Fruit fly (Drosophila melanogaster) whole organism, embryonic: Measurements from ENCODE around the gene CG14882.

Experiments
- Awh ChIP-seq: fragments of 200-800 bp; sonication (Bioruptor generic); IDR thresholded peaks from 2 replicates; pipeline ENCODE4, ENCODE4 v1.3.6; 2022; ENCODE audit warnings: missing biosample characterization, missing genetic modification characterization
- Bgb ChIP-seq: fragments of 200-800 bp; sonication (Bioruptor generic); IDR thresholded peaks from 2 replicates; pipeline ENCODE4 v1.3.6; 2022; ENCODE audit warnings: missing biosample characterization, missing genetic modification characterization; ENCODE audit not compliant: partially characterized antibody
- CG11247 ChIP-seq: fragments of 200-800 bp; sonication (Bioruptor generic); IDR thresholded peaks from 2 replicates; pipeline ENCODE4 v1.3.6; 2022; ENCODE audit warnings: missing biosample characterization, missing genetic modification characterization
- CG13287 ChIP-seq: fragments of 200-800 bp; sonication (Bioruptor generic); IDR thresholded peaks from 2 replicates; pipeline ENCODE4 v1.3.6; 2022; ENCODE audit warnings: missing biosample characterization, missing genetic modification characterization; ENCODE audit not compliant: partially characterized antibody
- CG14710 ChIP-seq: fragments of 200-800 bp; sonication (Bioruptor generic); optimal IDR thresholded peaks from 3 replicates; lab custom pipeline; 2019; ENCODE audit warnings: missing biosample characterization, mild to moderate bottlenecking, missing genetic modification characterization, moderate library complexity
- CG15479 ChIP-seq: fragments of 200-800 bp; sonication (Bioruptor generic); optimal IDR thresholded peaks from 3 replicates; lab custom pipeline; 2019; ENCODE audit warnings: missing biosample characterization, mild to moderate bottlenecking, missing genetic modification characterization, moderate library complexity
- CG1603 ChIP-seq: fragments of 200-800 bp; sonication (Bioruptor generic); optimal IDR thresholded peaks from 2 replicates; lab custom pipeline; 2019; ENCODE audit warnings: missing biosample characterization, mild to moderate bottlenecking, missing genetic modification characterization, moderate library complexity
- CG2129 ChIP-seq: fragments of 200-800 bp; sonication (Bioruptor generic); IDR thresholded peaks from 2 replicates; pipeline ENCODE4 v1.3.6; 2022; ENCODE audit warnings: missing biosample characterization, missing genetic modification characterization; ENCODE audit not compliant: partially characterized antibody
- CG3065 ChIP-seq: fragments of 200-800 bp; sonication (Bioruptor generic); optimal IDR thresholded peaks from 2 replicates; lab custom pipeline; 2016; ENCODE audit warnings: missing biosample characterization, missing genetic modification characterization
- CG31224 ChIP-seq: fragments of 200-800 bp; sonication (Bioruptor generic); IDR thresholded peaks from 2 replicates; pipeline ENCODE4 v1.3.6; 2022; ENCODE audit warnings: missing biosample characterization, missing genetic modification characterization
- CG3163 ChIP-seq: fragments of 200-800 bp; sonication (Bioruptor generic); optimal IDR thresholded peaks from 3 replicates; lab custom pipeline; 2016; ENCODE audit warnings: missing biosample characterization, missing genetic modification characterization
- CG4360 ChIP-seq: fragments of 200-800 bp; sonication (Bioruptor generic); IDR thresholded peaks from 2 replicates; pipeline ENCODE4 v1.3.6; 2022; ENCODE audit warnings: missing biosample characterization, missing genetic modification characterization
- CG4854 ChIP-seq: fragments of 200-800 bp; sonication (Bioruptor generic); optimal IDR thresholded peaks from 2 replicates; lab custom pipeline; 2016; ENCODE audit warnings: missing biosample characterization, missing genetic modification characterization, inconsistent platforms
- CG5180 ChIP-seq: fragments of 200-800 bp; sonication (Bioruptor generic); optimal IDR thresholded peaks from 3 replicates; lab custom pipeline; 2017; ENCODE audit warnings: missing biosample characterization, missing genetic modification characterization, mild to moderate bottlenecking, moderate library complexity, missing genetic modification reagents
- CG6272 ChIP-seq: fragments of 200-800 bp; sonication (Bioruptor generic); IDR thresholded peaks from 2 replicates; pipeline ENCODE4 v1.3.6; 2022; ENCODE audit warnings: missing biosample characterization, missing genetic modification characterization
- CG7963 ChIP-seq: fragments of 200-800 bp; sonication (Bioruptor generic); IDR thresholded peaks from 3 replicates; pipeline ENCODE4 v1.3.6; 2022; ENCODE audit warnings: missing biosample characterization, missing genetic modification characterization; ENCODE audit not compliant: partially characterized antibody
- CG9727 ChIP-seq: fragments of 200-800 bp; sonication (Bioruptor generic); optimal IDR thresholded peaks from 3 replicates; lab custom pipeline; 2017; ENCODE audit warnings: missing biosample characterization, mild to moderate bottlenecking, missing genetic modification characterization
- CTCF ChIP-seq: fragments of 200-800 bp; sonication (Bioruptor generic); optimal IDR thresholded peaks from 2 replicates; lab custom pipeline; 2017; ENCODE audit warnings: missing biosample characterization, mild to moderate bottlenecking, missing genetic modification characterization, moderate library complexity
- Dad ChIP-seq: fragments of 200-800 bp; sonication (Bioruptor generic); optimal IDR thresholded peaks from 3 replicates; lab custom pipeline; 2016; ENCODE audit warnings: missing biosample characterization, missing genetic modification characterization
- Dll ChIP-seq: fragments of 200-800 bp; sonication (Bioruptor generic); IDR thresholded peaks from 4 replicates; pipeline ENCODE4 v1.3.6; 2022; ENCODE audit warnings: missing biosample characterization, missing genetic modification characterization; ENCODE audit not compliant: partially characterized antibody
- Doc3 ChIP-seq: fragments of 200-800 bp; sonication (Bioruptor generic); IDR thresholded peaks from 3 replicates; pipeline ENCODE4 v1.3.6; 2022; ENCODE audit warnings: missing biosample characterization, missing genetic modification characterization; ENCODE audit not compliant: partially characterized antibody
- Drgx ChIP-seq: fragments of 200-800 bp; sonication (Bioruptor generic); IDR thresholded peaks from 2 replicates; pipeline ENCODE4 v1.3.6; 2022; ENCODE audit warnings: missing biosample characterization, missing genetic modification characterization
- Eip74EF ChIP-seq, 2 experiments: fragments of 200-800 bp in 1 of 2; fragments of >200 bp in 1 of 2; sonication (Bioruptor generic) in 1 of 2; optimal IDR thresholded peaks; 2 replicates each; lab custom pipeline; 2017 to 2019; ENCODE audit warnings: missing biosample characterization in 2 of 2, missing genetic modification characterization in 2 of 2, mild to moderate bottlenecking in 1 of 2, moderate library complexity in 1 of 2
- H15 ChIP-seq: fragments of 200-800 bp; sonication (Bioruptor generic); IDR thresholded peaks from 3 replicates; pipeline ENCODE4 v1.3.6; 2022; ENCODE audit warnings: missing biosample characterization, missing genetic modification characterization
- HLH4C ChIP-seq: fragments of 200-800 bp; sonication (Bioruptor generic); IDR thresholded peaks from 3 replicates; pipeline ENCODE4 v1.3.6; 2022; ENCODE audit warnings: missing biosample characterization, missing genetic modification characterization; ENCODE audit not compliant: partially characterized antibody
- Hey ChIP-seq: fragments of 200-800 bp; sonication (Bioruptor generic); optimal IDR thresholded peaks from 3 replicates; lab custom pipeline; 2018; ENCODE audit warnings: missing biosample characterization, mild to moderate bottlenecking, missing genetic modification characterization
- Hr51 ChIP-seq, 2 experiments: fragments of 200-800 bp; sonication (Bioruptor generic); optimal IDR thresholded peaks; 2 replicates in 1 of 2; 3 replicates in 1 of 2; lab custom pipeline; 2016 to 2018; ENCODE audit warnings: missing biosample characterization in 2 of 2, missing genetic modification characterization in 2 of 2, mild to moderate bottlenecking in 1 of 2, moderate library complexity in 1 of 2
- Rx ChIP-seq: fragments of 200-800 bp; sonication (Bioruptor generic); IDR thresholded peaks from 2 replicates; pipeline ENCODE4 v1.3.6; 2022; ENCODE audit warnings: missing biosample characterization, missing genetic modification characterization
- Scr ChIP-seq: fragments of 200-800 bp; sonication (Bioruptor generic); IDR thresholded peaks from 2 replicates; pipeline ENCODE4 v1.3.6; 2022; ENCODE audit warnings: missing biosample characterization, missing genetic modification characterization; ENCODE audit not compliant: partially characterized antibody
- Sry-δ ChIP-seq: fragments of 200-800 bp; sonication (Bioruptor generic); optimal IDR thresholded peaks from 2 replicates; lab custom pipeline; 2016; ENCODE audit warnings: missing biosample characterization, missing genetic modification characterization
- bbx ChIP-seq: fragments of 200-800 bp; sonication (Bioruptor generic); IDR thresholded peaks from 2 replicates; pipeline ENCODE4 v1.3.6; 2022; ENCODE audit warnings: missing biosample characterization, missing genetic modification characterization; ENCODE audit not compliant: partially characterized antibody
- crp ChIP-seq, 2 experiments: fragments of 200-800 bp; sonication (Bioruptor generic); optimal IDR thresholded peaks; 2 replicates in 1 of 2; 3 replicates in 1 of 2; lab custom pipeline; 2017; ENCODE audit warnings: missing biosample characterization in 2 of 2, missing genetic modification characterization in 2 of 2, mild to moderate bottlenecking in 1 of 2, moderate library complexity in 1 of 2
- eve ChIP-seq, 2 experiments: fragments of >200 bp; optimal IDR thresholded peaks; 2 replicates each; lab custom pipeline; 2017; ENCODE audit warnings: missing biosample characterization in 2 of 2, missing genetic modification characterization in 2 of 2
- ewg ChIP-seq: fragments of 200-800 bp; sonication (Bioruptor generic); optimal IDR thresholded peaks from 3 replicates; lab custom pipeline; 2017; ENCODE audit warnings: mild to moderate bottlenecking, missing biosample characterization, missing genetic modification reagents, missing genetic modification characterization
- fru ChIP-seq: fragments of >200 bp; optimal IDR thresholded peaks from 2 replicates; lab custom pipeline; 2017
- hbn ChIP-seq: fragments of 200-800 bp; sonication (Bioruptor generic); IDR thresholded peaks from 2 replicates; pipeline ENCODE4 v1.3.6; 2022; ENCODE audit warnings: missing biosample characterization, missing genetic modification characterization; ENCODE audit not compliant: partially characterized antibody
- hth ChIP-seq: fragments of >200 bp; optimal IDR thresholded peaks from 2 replicates; lab custom pipeline; 2017; ENCODE audit warnings: inconsistent platforms
- ind ChIP-seq: fragments of 200-800 bp; sonication (Bioruptor generic); optimal IDR thresholded peaks from 3 replicates; lab custom pipeline; 2016; ENCODE audit warnings: missing biosample characterization, missing genetic modification characterization
- klu ChIP-seq: fragments of 200-800 bp; sonication (Bioruptor generic); IDR thresholded peaks from 2 replicates; pipeline ENCODE4 v1.3.6; 2022; ENCODE audit warnings: missing biosample characterization, missing genetic modification characterization
- lbe ChIP-seq: fragments of 200-800 bp; sonication (Bioruptor generic); optimal IDR thresholded peaks from 2 replicates; lab custom pipeline; 2016; ENCODE audit warnings: missing biosample characterization, mild to moderate bottlenecking, missing genetic modification characterization
- mld ChIP-seq: fragments of 200-800 bp; sonication (Bioruptor generic); IDR thresholded peaks from 3 replicates; pipeline ENCODE4 v1.3.6; 2022; ENCODE audit warnings: missing biosample characterization, missing genetic modification characterization; ENCODE audit not compliant: partially characterized antibody
- nmo ChIP-seq: fragments of 200-800 bp; sonication (Bioruptor generic); optimal IDR thresholded peaks from 2 replicates; lab custom pipeline; 2018; ENCODE audit warnings: missing biosample characterization, mild to moderate bottlenecking, missing genetic modification characterization, moderate library complexity
- pzg ChIP-seq: fragments of 200-800 bp; sonication (Bioruptor generic); optimal IDR thresholded peaks from 3 replicates; lab custom pipeline; 2018; ENCODE audit warnings: missing biosample characterization, mild to moderate bottlenecking, missing genetic modification characterization, moderate library complexity
- rib ChIP-seq: fragments of 200-800 bp; sonication (Bioruptor generic); IDR thresholded peaks from 2 replicates; pipeline ENCODE4 v1.3.6; 2022; ENCODE audit warnings: missing biosample characterization, missing genetic modification characterization
- row ChIP-seq: fragments of 200-800 bp; sonication (Bioruptor generic); IDR thresholded peaks from 3 replicates; pipeline ENCODE4 v1.3.6; 2022; ENCODE audit warnings: missing biosample characterization, missing genetic modification characterization
- stwl ChIP-seq: fragments of 200-800 bp; sonication (Bioruptor generic); optimal IDR thresholded peaks from 3 replicates; lab custom pipeline; 2018; ENCODE audit warnings: missing biosample characterization, mild to moderate bottlenecking, missing genetic modification characterization, moderate library complexity
- tna ChIP-seq: fragments of 200-800 bp; sonication (Bioruptor generic); IDR thresholded peaks from 2 replicates; pipeline ENCODE4 v1.3.6; 2022; ENCODE audit warnings: missing biosample characterization, missing genetic modification characterization; ENCODE audit not compliant: partially characterized antibody
- trem ChIP-seq: fragments of 200-800 bp; optimal IDR thresholded peaks from 3 replicates; lab custom pipeline; 2019; ENCODE audit warnings: missing biosample characterization, mild to moderate bottlenecking, missing genetic modification characterization, moderate library complexity
- wek ChIP-seq: fragments of 200-800 bp; sonication (Bioruptor generic); optimal IDR thresholded peaks from 3 replicates; lab custom pipeline; 2018; ENCODE audit warnings: missing biosample characterization, mild to moderate bottlenecking, missing genetic modification characterization, moderate library complexity
- zen2 ChIP-seq: fragments of 200-800 bp; sonication (Bioruptor generic); IDR thresholded peaks from 3 replicates; pipeline ENCODE4 v1.3.6; 2022; ENCODE audit warnings: missing biosample characterization, missing genetic modification characterization; ENCODE audit not compliant: partially characterized antibody

The CG14882 gene

dm6 chr3R:16480995-16481394 is 38.0 kb downstream of the CG14882 start, which contains the start of gene Dhfr (continued):
- peak; percentile 50; the same call in 1 of the 2 replicates for TF ChIP-seq hbn (GFP tag; lab: Robert Waterston, UW)
- no peak for TF ChIP-seq nmo
- no peak for TF ChIP-seq ind (GFP tag; lab: Kevin White, UChicago)
- no peak for TF ChIP-seq CG6272 (GFP tag; lab: Robert Waterston, UW)
- TF ChIP-seq crp (GFP tag; optimal IDR thresholded peaks at IDR 0.05; lab: Kevin White, UChicago): peak in 1 of 2 experiments; percentile 67
- no peak for TF ChIP-seq CG14710 (tag; lab: Kevin White, UChicago)
- TF ChIP-seq CG4854 (GFP tag; lab: Kevin White, UChicago): no peak
- no peak for TF ChIP-seq Drgx (GFP tag; lab: Robert Waterston, UW)
- TF ChIP-seq Sry-δ: peak; percentile 18
- TF ChIP-seq lbe (GFP tag; lab: Kevin White, UChicago): no peak
- TF ChIP-seq CG5180 (GFP tag; lab: Kevin White, UChicago): no peak
- no peak for TF ChIP-seq hth (lab: Kevin White, UChicago)
- TF ChIP-seq Rx (GFP tag; lab: Robert Waterston, UW): no peak
- no peak for TF ChIP-seq CG3065
- TF ChIP-seq trem (tag; lab: Kevin White, UChicago): peak; percentile 21
- TF ChIP-seq CG11247 (GFP tag; lab: Robert Waterston, UW): no peak
- peak; percentile 23 for TF ChIP-seq pzg (GFP tag; lab: Kevin White, UChicago)
- peak; percentile 72 for TF ChIP-seq stwl
- TF ChIP-seq Hey (tag; lab: Kevin White, UChicago): no peak
- TF ChIP-seq rib (GFP tag; lab: Robert Waterston, UW): no peak
- TF ChIP-seq klu (GFP tag; lab: Robert Waterston, UW): no peak
- TF ChIP-seq Awh (GFP tag; lab: Robert Waterston, UW): no peak
- TF ChIP-seq Doc3: no peak
- peak; percentile 18; the same call in 1 of the 2 replicates for TF ChIP-seq bbx (GFP tag; lab: Robert Waterston, UW)
- no peak for TF ChIP-seq Bgb
- no peak for TF ChIP-seq Dad (GFP tag; lab: Kevin White, UChicago)
- no peak for TF ChIP-seq eve (GFP tag; optimal IDR thresholded peaks at IDR 0.05; lab: Kevin White, UChicago)
- no peak for TF ChIP-seq H15 (GFP tag; lab: Robert Waterston, UW)
- no peak for TF ChIP-seq CG15479 (GFP tag; lab: Kevin White, UChicago)
- TF ChIP-seq zen2 (GFP tag; lab: Robert Waterston, UW): peak; percentile 57; the same call in 1 of the 3 replicates
- TF ChIP-seq Scr (GFP tag; lab: Robert Waterston, UW): peak; percentile 36; the same call in 1 of the 2 replicates
- TF ChIP-seq CG1603 (tag; lab: Kevin White, UChicago): no peak
- TF ChIP-seq tna: no peak; the same call in 1 of the 2 replicates
- no peak for TF ChIP-seq Eip74EF (GFP tag; optimal IDR thresholded peaks at IDR 0.05; lab: Kevin White, UChicago)
- TF ChIP-seq row: no peak
- no peak for TF ChIP-seq fru (lab: Kevin White, UChicago)
- TF ChIP-seq Dll (GFP tag; lab: Robert Waterston, UW): peak; percentile 61; the same call in 2 of the 4 replicates
- TF ChIP-seq ewg (GFP tag; lab: Kevin White, UChicago): no peak
- no peak for TF ChIP-seq mld (GFP tag; lab: Robert Waterston, UW)
- TF ChIP-seq CG7963 (GFP tag; lab: Robert Waterston, UW): no peak
- peak; percentile 55 for TF ChIP-seq CG13287 (GFP tag; lab: Robert Waterston, UW)
- no peak for TF ChIP-seq CTCF (GFP tag; lab: Kevin White, UChicago)
- no peak for TF ChIP-seq CG3163 (GFP tag; lab: Kevin White, UChicago)
- TF ChIP-seq CG31224 (GFP tag; lab: Robert Waterston, UW): no peak
- no peak for TF ChIP-seq Hr51 (GFP tag; optimal IDR thresholded peaks at IDR 0.05; lab: Kevin White, UChicago)
- no peak for TF ChIP-seq CG9727 (GFP tag; lab: Kevin White, UChicago)
- no peak for TF ChIP-seq CG4360 (GFP tag; lab: Robert Waterston, UW)
- 0 out of 2 replicates have a peak, but pooled peaks have one; percentile 13 for TF ChIP-seq CG2129
- TF ChIP-seq wek (GFP tag; lab: Kevin White, UChicago): no peak
- TF ChIP-seq HLH4C: peak; percentile 60; the same call in 2 of the 3 replicates
